Worm (Caenorhabditis elegans): ENCODE results near the gene C01G6.2.

ce11 chrII:9289127-9289526, 22.3 kb downstream of the C01G6.2 start:
- TF ChIP-seq nhr-102 (tag; optimal IDR thresholded peaks at IDR 0.05) (no peak), pha-4 (GFP tag; IDR thresholded peaks at IDR 0.05) (no peak), pha-4 (tag; optimal IDR thresholded peaks at IDR 0.05) (no peak), unc-130 (GFP tag; optimal IDR thresholded peaks at IDR 0.05) (no peak), nhr-28 (tag; optimal IDR thresholded peaks at IDR 0.05) (no peak), F49E8.2 (tag; optimal IDR thresholded peaks at IDR 0.05; ENCODE audit: borderline replicate concordance) (no peak), mdl-1 (tag; optimal IDR thresholded peaks at IDR 0.05) (no peak), hmg-1.1 (GFP tag; IDR thresholded peaks at IDR 0.05) (no peak), unc-39 (tag; optimal IDR thresholded peaks at IDR 0.05) (no peak), gei-8 (GFP tag; optimal IDR thresholded peaks at IDR 0.05) (no peak), F26F4.8 (GFP tag; conservative IDR thresholded peaks at IDR 0.05) (no peak)
